Fruit fly (Drosophila melanogaster): ENCODE measurements around the gene p130CAS.

Gene p130CAS

dm6 chr3L:145998-146576 is 6.6 kb upstream of the p130CAS start, which contains the start of gene CG6845 (continued):
- TF ChIP-seq salm (tag; optimal IDR thresholded peaks at IDR 0.05) (no peak), pzg (GFP tag; optimal IDR thresholded peaks at IDR 0.05) (peak; percentile 92), CG2889 (GFP tag; IDR thresholded peaks at IDR 0.05) (no peak), CG6683 (GFP tag; optimal IDR thresholded peaks at IDR 0.05) (no peak), Hand (GFP tag; optimal IDR thresholded peaks at IDR 0.05) (no peak), vnd (GFP tag; IDR thresholded peaks at IDR 0.05; ENCODE audit: partially characterized antibody) (peak; percentile 73), CG34224 (GFP tag; IDR thresholded peaks at IDR 0.05; ENCODE audit: partially characterized antibody) (peak; percentile 93), CG13424 (tag; optimal IDR thresholded peaks at IDR 0.05) (no peak), CG10959 (GFP tag; IDR thresholded peaks at IDR 0.05) (no peak), Tbp (GFP tag; optimal IDR thresholded peaks at IDR 0.05) (no peak), ATbp (GFP tag; optimal IDR thresholded peaks at IDR 0.05) (no peak), ac (GFP tag; optimal IDR thresholded peaks at IDR 0.05) (no peak), Lhr (GFP tag; optimal IDR thresholded peaks at IDR 0.05) (peak; percentile 61), dysf (GFP tag; IDR thresholded peaks at IDR 0.05) (no peak), lola (GFP tag; optimal IDR thresholded peaks at IDR 0.05) (no peak), CG1603 (tag; optimal IDR thresholded peaks at IDR 0.05) (peak; percentile 63), esg (GFP tag; conservative IDR thresholded peaks at IDR 0.05) (no peak), CoRest (tag; optimal IDR thresholded peaks at IDR 0.05) (peak; percentile 38), CG18619 (GFP tag; optimal IDR thresholded peaks at IDR 0.05) (no peak), Adf1 (GFP tag; IDR thresholded peaks at IDR 0.05) (no peak), Doc3 (GFP tag; IDR thresholded peaks at IDR 0.05; ENCODE audit: partially characterized antibody) (peak; percentile 36; the same call in 1 of the 3 replicates), CG15073 (GFP tag; optimal IDR thresholded peaks at IDR 0.05) (no peak), kay (GFP tag; optimal IDR thresholded peaks at IDR 0.05) (no peak), CG34376 (GFP tag; optimal IDR thresholded peaks at IDR 0.05) (peak; percentile 19), CG32772 (GFP tag; IDR thresholded peaks at IDR 0.05) (no peak), kni (GFP tag; optimal IDR thresholded peaks at IDR 0.05) (no peak), da (GFP tag; optimal IDR thresholded peaks at IDR 0.05) (no peak), CG13624 (GFP tag; optimal IDR thresholded peaks at IDR 0.05) (no peak), C15 (GFP tag; IDR thresholded peaks at IDR 0.05) (no peak), Fer1 (GFP tag; optimal IDR thresholded peaks at IDR 0.05) (peak; percentile 20), Dip3 (GFP tag; optimal IDR thresholded peaks at IDR 0.05) (no peak), Trl (optimal IDR thresholded peaks at IDR 0.05) (no peak), Trl (GFP tag; optimal IDR thresholded peaks at IDR 0.05) (no peak), prd (optimal IDR thresholded peaks at IDR 0.05) (no peak), prd (GFP tag; IDR thresholded peaks at IDR 0.05) (no peak), pnt (GFP tag; optimal IDR thresholded peaks at IDR 0.05) (no peak), CG12236 (GFP tag; optimal IDR thresholded peaks at IDR 0.05) (no peak), CG12942 (GFP tag; optimal IDR thresholded peaks at IDR 0.05) (no peak), gt (GFP tag; IDR thresholded peaks at IDR 0.05) (no peak), CG2129 (GFP tag; IDR thresholded peaks at IDR 0.05; ENCODE audit: partially characterized antibody) (peak; percentile 40; the same call in 1 of the 2 replicates), Atf-2 (GFP tag; optimal IDR thresholded peaks at IDR 0.05) (no peak), ewg (GFP tag; optimal IDR thresholded peaks at IDR 0.05) (no peak), sisA (GFP tag; IDR thresholded peaks at IDR 0.05) (no peak), Meics (GFP tag; optimal IDR thresholded peaks at IDR 0.05) (no peak), nmo (GFP tag; optimal IDR thresholded peaks at IDR 0.05) (peak; percentile 35), kah (GFP tag; optimal IDR thresholded peaks at IDR 0.05) (no peak), wek (GFP tag; optimal IDR thresholded peaks at IDR 0.05) (no peak), inv (GFP tag; IDR thresholded peaks at IDR 0.05; ENCODE audit: partially characterized antibody) (peak; percentile 55; the same call in 1 of the 2 replicates), CG4328 (GFP tag; optimal IDR thresholded peaks at IDR 0.05) (no peak), CG6654 (GFP tag; optimal IDR thresholded peaks at IDR 0.05) (no peak), Gug (GFP tag; IDR thresholded peaks at IDR 0.05) (no peak)

All from whole organism, embryonic.